Fruit fly (Drosophila melanogaster) whole organism, wandering third instar larva: ENCODE results near the gene CG12182.

ENCODE experiments used
- Abd-B ChIP-seq: fragments of >200 bp; optimal IDR thresholded peaks from 2 replicates; lab custom pipeline; 2017; ENCODE audit warnings: missing biosample characterization, missing genetic modification characterization
- CG32264 ChIP-seq: fragments of 200-800 bp; sonication (Bioruptor generic); optimal IDR thresholded peaks from 2 replicates; lab custom pipeline; 2016; ENCODE audit warnings: missing biosample characterization, missing genetic modification characterization
- CG9705 ChIP-seq: fragments of 200-800 bp; sonication (Bioruptor generic); optimal IDR thresholded peaks from 2 replicates; lab custom pipeline; 2018; ENCODE audit warnings: missing biosample characterization, mild to moderate bottlenecking, missing genetic modification characterization
- CrebA ChIP-seq: fragments of 200-800 bp; sonication (Bioruptor generic); optimal IDR thresholded peaks from 2 replicates; lab custom pipeline; 2016; ENCODE audit warnings: missing biosample characterization, mild to moderate bottlenecking, missing genetic modification characterization, borderline replicate concordance
- Dfd ChIP-seq: fragments of >200 bp; optimal IDR thresholded peaks from 2 replicates; lab custom pipeline; 2017; ENCODE audit warnings: missing biosample characterization, missing genetic modification characterization
- Dif ChIP-seq: fragments of 200-275, 200-300 bp; sonication (Bioruptor generic); optimal IDR thresholded peaks from 2 replicates; lab custom pipeline; 2018; ENCODE audit warnings: missing biosample characterization, missing genetic modification characterization; ENCODE audit not compliant: partially characterized antibody
- GATAd ChIP-seq: sonication (Bioruptor generic); optimal IDR thresholded peaks from 2 replicates; lab custom pipeline; 2016; ENCODE audit warnings: missing biosample characterization, missing genetic modification characterization
- HLH106 ChIP-seq: fragments of 200-800 bp; optimal IDR thresholded peaks from 3 replicates; lab custom pipeline; 2019; ENCODE audit warnings: missing biosample characterization, mild to moderate bottlenecking, missing genetic modification characterization, moderate library complexity
- Hnf4 ChIP-seq: fragments of 200-800 bp; sonication (Bioruptor generic); optimal IDR thresholded peaks from 2 replicates; lab custom pipeline; 2016; ENCODE audit warnings: missing biosample characterization, mild to moderate bottlenecking, missing genetic modification characterization
- Hr78 ChIP-seq: fragments of >200 bp; optimal IDR thresholded peaks from 2 replicates; lab custom pipeline; 2017; ENCODE audit warnings: missing biosample characterization, missing genetic modification characterization
- Hr83 ChIP-seq: fragments of 200-300 bp; sonication (Bioruptor generic); optimal IDR thresholded peaks from 2 replicates; lab custom pipeline; 2016; ENCODE audit warnings: missing biosample characterization, mild to moderate bottlenecking, missing genetic modification characterization, moderate library complexity; ENCODE audit not compliant: poor library complexity, severe bottlenecking
- Jra ChIP-seq: sonication (Bioruptor generic); optimal IDR thresholded peaks from 2 replicates; lab custom pipeline; 2016; ENCODE audit warnings: missing biosample characterization, missing genetic modification characterization
- OdsH ChIP-seq: fragments of 200-800 bp; sonication (Bioruptor generic); optimal IDR thresholded peaks from 2 replicates; lab custom pipeline; 2016; ENCODE audit warnings: missing biosample characterization, mild to moderate bottlenecking, missing genetic modification characterization
- Rel ChIP-seq, 2 experiments: fragments of 200-800 bp; sonication (Bioruptor generic) in 1 of 2; optimal IDR thresholded peaks; 2 replicates in 1 of 2; 3 replicates in 1 of 2; lab custom pipeline; 2016 to 2019; ENCODE audit warnings: mild to moderate bottlenecking in 2 of 2, missing biosample characterization in 2 of 2, missing genetic modification characterization in 2 of 2, moderate library complexity in 1 of 2
- Vsx2 ChIP-seq: fragments of 200-300, 225-300 bp; sonication (Bioruptor generic); optimal IDR thresholded peaks from 2 replicates; lab custom pipeline; 2018; ENCODE audit warnings: missing biosample characterization, missing genetic modification characterization; ENCODE audit not compliant: partially characterized antibody
- br ChIP-seq: fragments of 200-800 bp; sonication (Bioruptor generic); optimal IDR thresholded peaks from 2 replicates; lab custom pipeline; 2016; ENCODE audit warnings: missing biosample characterization, missing genetic modification characterization
- dl ChIP-seq, 2 experiments: fragments of 175-275, 200-275 bp in 1 of 2; fragments of 200-275 bp in 1 of 2; sonication (Bioruptor generic); optimal IDR thresholded peaks; lab custom pipeline; 2018; ENCODE audit warnings: mild to moderate bottlenecking in 2 of 2, missing biosample characterization in 2 of 2, missing genetic modification characterization in 2 of 2, moderate library complexity in 2 of 2; ENCODE audit not compliant: partially characterized antibody in 2 of 2, insufficient read depth in 1 of 2
- dsf ChIP-seq: sonication (Bioruptor generic); optimal IDR thresholded peaks from 2 replicates; lab custom pipeline; 2016; ENCODE audit warnings: missing biosample characterization, missing genetic modification characterization, borderline replicate concordance
- ey ChIP-seq: fragments of 200-800 bp; sonication (Bioruptor generic); optimal IDR thresholded peaks from 2 replicates; lab custom pipeline; 2016; ENCODE audit warnings: missing biosample characterization, missing genetic modification characterization
- foxo ChIP-seq, 2 experiments: fragments of 200-800 bp; sonication (Bioruptor generic); optimal IDR thresholded peaks; 2 replicates in 1 of 2; 3 replicates in 1 of 2; lab custom pipeline; 2016 to 2017; ENCODE audit warnings: missing biosample characterization in 2 of 2, missing genetic modification characterization in 2 of 2
- fru ChIP-seq: fragments of 200-800 bp; sonication (Bioruptor generic); optimal IDR thresholded peaks from 3 replicates; lab custom pipeline; 2016; ENCODE audit warnings: missing biosample characterization, mild to moderate bottlenecking, missing genetic modification characterization
- h ChIP-seq: fragments of 200-800 bp; sonication (Bioruptor generic); optimal IDR thresholded peaks from 3 replicates; lab custom pipeline; 2016; ENCODE audit warnings: missing biosample characterization, mild to moderate bottlenecking, missing genetic modification characterization
- jim ChIP-seq: fragments of 175-275, 200-325 bp; sonication (Bioruptor generic); optimal IDR thresholded peaks from 2 replicates; lab custom pipeline; 2016; ENCODE audit warnings: missing biosample characterization, mild to moderate bottlenecking, missing genetic modification characterization
- lola ChIP-seq: fragments of >200 bp; optimal IDR thresholded peaks from 2 replicates; lab custom pipeline; 2017; ENCODE audit warnings: missing biosample characterization, missing genetic modification characterization
- psq ChIP-seq: fragments of 200-800 bp; sonication (Bioruptor generic); optimal IDR thresholded peaks from 3 replicates; lab custom pipeline; 2017; ENCODE audit warnings: missing biosample characterization, mild to moderate bottlenecking, missing genetic modification characterization, moderate library complexity
- rgr ChIP-seq: fragments of 200-800 bp; sonication (Bioruptor generic); optimal IDR thresholded peaks from 3 replicates; lab custom pipeline; 2016; ENCODE audit warnings: missing biosample characterization, mild to moderate bottlenecking, missing genetic modification characterization
- sv ChIP-seq: fragments of 200-800 bp; sonication (Bioruptor generic); optimal IDR thresholded peaks from 3 replicates; lab custom pipeline; 2016; ENCODE audit warnings: missing biosample characterization, missing genetic modification characterization
- usp ChIP-seq: fragments of >200 bp; optimal IDR thresholded peaks from 2 replicates; lab custom pipeline; 2017; ENCODE audit warnings: missing biosample characterization, missing genetic modification characterization
- woc ChIP-seq: sonication (Bioruptor generic); optimal IDR thresholded peaks from 2 replicates; lab custom pipeline; 2016; ENCODE audit warnings: missing biosample characterization, mild to moderate bottlenecking, missing genetic modification characterization

CG12182 gene

DNA sequence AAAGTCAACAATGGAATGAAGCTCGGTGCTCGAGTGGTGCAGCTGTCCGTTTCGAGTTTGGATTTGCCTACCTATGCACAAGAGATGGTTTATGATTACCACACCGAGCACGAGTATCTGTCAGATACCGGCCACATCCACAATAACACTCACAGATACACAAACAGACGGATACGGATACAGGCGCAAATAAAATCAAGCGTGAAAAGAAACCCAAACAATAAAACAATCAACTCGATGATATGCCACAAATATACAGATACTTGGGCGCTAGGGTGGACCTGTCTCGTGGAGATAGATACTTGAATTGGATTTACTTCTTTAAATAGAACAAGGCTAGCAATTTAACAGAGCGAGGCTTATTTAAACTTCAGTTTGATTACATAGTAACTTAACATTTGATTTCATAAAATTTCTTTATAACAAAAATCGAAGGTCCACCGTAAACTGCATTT, 29.1 kb downstream of the CG12182 start (continued):
- TF ChIP-seq OdsH (peak; percentile 71), ey (peak; percentile 78), Hr78 (no peak), Rel (GFP tag; optimal IDR thresholded peaks at IDR 0.05; lab: Kevin White, UChicago) (no peak), Rel (tag; optimal IDR thresholded peaks at IDR 0.05; lab: Kevin White, UChicago) (no peak), Dfd (GFP tag; lab: Kevin White, UChicago) (no peak), Hr83 (GFP tag; lab: Kevin White, UChicago) (no peak), CG32264 (GFP tag; lab: Kevin White, UChicago) (peak; percentile 12), dsf (GFP tag; lab: Kevin White, UChicago) (no peak)

DNA sequence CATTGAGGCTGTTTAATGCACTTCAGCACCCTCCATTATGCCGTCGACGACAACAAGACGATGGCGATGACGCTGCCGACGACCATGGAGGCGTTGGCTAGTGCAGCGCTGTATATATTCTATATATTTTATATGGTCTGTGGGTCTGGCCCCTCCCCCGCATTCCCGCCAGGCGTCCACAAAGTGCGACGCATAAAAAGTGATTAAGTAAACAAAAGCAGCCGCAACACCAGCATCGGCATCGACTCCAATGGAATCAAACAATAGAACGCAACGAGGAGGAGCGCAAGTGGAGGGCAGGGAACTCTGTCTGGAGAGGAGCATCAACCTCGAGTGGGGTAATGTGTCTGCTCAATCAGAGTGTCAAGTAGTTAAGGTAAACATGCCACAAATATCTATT, 31.1 kb downstream of the CG12182 start:
- TF ChIP-seq CG32264 (GFP tag; lab: Kevin White, UChicago) (no peak), Hr78 (no peak), GATAd (GFP tag; lab: Kevin White, UChicago) (no peak), psq (GFP tag; lab: Kevin White, UChicago) (no peak), dl (GFP tag; optimal IDR thresholded peaks at IDR 0.05; lab: Kevin White, UChicago; ENCODE audit: insufficient read depth in 1 of 2, partially characterized antibody in 2 of 2) (no peak), lola (GFP tag; lab: Kevin White, UChicago) (no peak), Jra (no peak), usp (no peak), Hr83 (GFP tag; lab: Kevin White, UChicago) (no peak), Dfd (GFP tag; lab: Kevin White, UChicago) (no peak), h (no peak), jim (no peak), fru (GFP tag; lab: Kevin White, UChicago) (no peak), sv (GFP tag; lab: Kevin White, UChicago) (no peak), Dif (no peak), Rel (GFP tag; optimal IDR thresholded peaks at IDR 0.05; lab: Kevin White, UChicago) (no peak), Rel (tag; optimal IDR thresholded peaks at IDR 0.05; lab: Kevin White, UChicago) (no peak), CG9705 (GFP tag; lab: Kevin White, UChicago) (no peak), HLH106 (tag; lab: Kevin White, UChicago) (no peak), Abd-B (GFP tag; lab: Kevin White, UChicago) (no peak), CrebA (GFP tag; lab: Kevin White, UChicago) (no peak)
- TF ChIP-seq, all 38 proteins: peak for 0

DNA sequence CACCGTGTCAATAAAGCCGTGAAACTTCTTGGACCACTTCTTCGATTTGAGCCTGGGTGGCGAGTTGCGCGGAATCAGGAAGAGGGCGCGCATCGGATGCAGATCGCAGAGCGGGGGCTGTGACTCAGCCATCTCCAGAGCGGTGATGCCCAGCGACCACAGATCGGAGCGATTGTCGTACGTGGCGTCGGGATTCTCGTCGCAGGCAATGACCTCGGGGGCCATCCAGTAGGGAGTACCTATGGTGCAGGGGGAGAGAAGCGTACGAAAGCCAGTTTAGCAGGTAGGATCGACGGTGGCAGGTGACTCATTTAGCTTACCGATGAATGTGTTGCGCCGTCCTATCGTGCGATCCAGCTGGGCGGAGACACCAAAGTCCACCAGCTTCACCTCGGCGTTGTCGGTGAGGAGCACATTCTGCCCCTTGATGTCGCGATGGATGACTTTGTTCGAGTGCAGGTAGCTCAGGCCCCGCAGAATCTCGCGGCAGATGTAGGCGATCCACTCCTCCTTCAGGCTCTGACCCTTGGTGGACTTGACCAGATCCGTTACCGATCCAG, 32.2 kb downstream of the CG12182 start:
- TF ChIP-seq OdsH (no peak), GATAd (GFP tag; lab: Kevin White, UChicago) (no peak), foxo (GFP tag; optimal IDR thresholded peaks at IDR 0.05; lab: Kevin White, UChicago) (no peak), Hr78 (no peak), h (no peak), Dif (no peak), dl (GFP tag; optimal IDR thresholded peaks at IDR 0.05; lab: Kevin White, UChicago; ENCODE audit: insufficient read depth in 1 of 2, partially characterized antibody in 2 of 2) (no peak), Rel (GFP tag; optimal IDR thresholded peaks at IDR 0.05; lab: Kevin White, UChicago) (no peak), Rel (tag; optimal IDR thresholded peaks at IDR 0.05; lab: Kevin White, UChicago) (no peak), Jra (no peak), psq (GFP tag; lab: Kevin White, UChicago) (no peak), woc (GFP tag; lab: Kevin White, UChicago) (no peak), CG32264 (GFP tag; lab: Kevin White, UChicago) (no peak), usp (no peak), br (GFP tag; lab: Kevin White, UChicago) (no peak)

DNA sequence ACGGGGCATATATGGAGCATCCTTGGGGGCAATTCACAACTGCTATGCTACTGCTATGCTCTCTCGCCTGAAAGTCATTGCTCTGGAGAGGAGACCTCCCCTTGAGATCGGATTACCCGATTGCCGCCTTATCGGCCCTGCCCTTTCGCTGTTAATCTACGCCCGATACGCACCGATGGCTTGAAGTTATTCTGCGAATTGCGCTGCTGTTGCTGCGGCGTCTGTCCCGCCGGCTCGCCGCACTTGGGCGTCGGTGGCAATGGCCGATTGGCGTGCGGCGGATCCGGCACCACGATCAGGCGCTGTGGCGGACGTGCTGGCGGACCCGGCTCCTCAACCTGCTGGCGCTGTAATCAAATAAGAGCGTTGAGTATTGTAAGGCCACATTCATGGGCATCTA, 33.4 kb downstream of the CG12182 start:
- TF ChIP-seq Rel (GFP tag; optimal IDR thresholded peaks at IDR 0.05; lab: Kevin White, UChicago) (no peak), Rel (tag; optimal IDR thresholded peaks at IDR 0.05; lab: Kevin White, UChicago) (peak; percentile 18), lola (GFP tag; lab: Kevin White, UChicago) (no peak)

DNA sequence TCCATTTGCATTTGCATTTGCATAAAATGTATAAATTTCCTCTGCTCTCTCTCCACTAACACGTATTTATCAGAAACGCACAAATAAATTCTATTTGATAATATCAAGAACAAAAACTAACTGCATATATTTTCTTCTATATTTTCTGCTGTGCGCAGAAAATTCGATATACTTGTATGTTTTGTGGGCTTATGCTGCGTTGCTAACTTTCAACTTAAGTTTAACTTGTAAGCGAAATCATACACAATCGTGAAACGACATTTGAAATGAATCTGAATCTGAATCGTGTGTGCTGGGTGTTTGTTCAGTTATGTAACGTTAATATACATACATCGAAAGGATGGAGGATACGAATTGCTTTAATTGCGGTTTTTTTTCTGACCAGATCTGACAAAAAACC, 43.7 kb downstream of the CG12182 start:
- TF ChIP-seq CG9705 (GFP tag; lab: Kevin White, UChicago) (no peak), Abd-B (GFP tag; lab: Kevin White, UChicago) (no peak), Vsx2 (GFP tag; lab: Kevin White, UChicago) (no peak), lola (GFP tag; lab: Kevin White, UChicago) (no peak), Hnf4 (GFP tag; lab: Kevin White, UChicago) (no peak), ey (no peak), rgr (GFP tag; lab: Kevin White, UChicago) (no peak), GATAd (GFP tag; lab: Kevin White, UChicago) (no peak)
